Worm (Caenorhabditis elegans) whole organism, early embryonic: ENCODE measurements around the gene amx-3.

Experiments
- B0310.2 ChIP-seq: sonication (generic microtip); optimal IDR thresholded peaks from 2 replicates; lab custom pipeline; 2016; ENCODE audit warnings: mild to moderate bottlenecking, missing genetic modification characterization, missing compliant biosample characterization
- F13C5.2 ChIP-seq: sonication (generic microtip); optimal IDR thresholded peaks from 2 replicates; lab custom pipeline; 2017; ENCODE audit warnings: mild to moderate bottlenecking, missing genetic modification characterization, inconsistent platforms, missing compliant biosample characterization
- aly-1 ChIP-seq: sonication (generic microtip); optimal IDR thresholded peaks from 2 replicates; lab custom pipeline; 2016; ENCODE audit warnings: missing genetic modification characterization, missing compliant biosample characterization
- ama-1 ChIP-seq: fragments of 150-350 bp; optimal IDR thresholded peaks from 2 replicates; lab custom pipeline; 2014
- ceh-13 ChIP-seq: fragments of 200-800 bp; sonication (Bioruptor generic); optimal IDR thresholded peaks from 2 replicates; lab custom pipeline; 2018; ENCODE audit warnings: mild to moderate bottlenecking, missing genetic modification characterization, missing compliant biosample characterization
- ceh-36 ChIP-seq: sonication (generic microtip); optimal IDR thresholded peaks from 2 replicates; lab custom pipeline; 2016; ENCODE audit warnings: missing genetic modification characterization, inconsistent platforms, missing compliant biosample characterization
- ets-7 ChIP-seq: sonication (generic microtip); optimal IDR thresholded peaks from 2 replicates; lab custom pipeline; 2016; ENCODE audit warnings: missing genotype, missing genetic modification characterization, missing compliant biosample characterization
- flt-1 ChIP-seq: fragments of 200-800 bp; sonication (Bioruptor generic); IDR thresholded peaks from 2 replicates; pipeline ENCODE4 v1.3.6; 2022; ENCODE audit warnings: missing genetic modification characterization, missing compliant biosample characterization
- hmbx-1 ChIP-seq: sonication (generic microtip); optimal IDR thresholded peaks from 2 replicates; lab custom pipeline; 2016; ENCODE audit warnings: mild to moderate bottlenecking, missing genetic modification characterization, missing compliant biosample characterization
- hmg-4 ChIP-seq: fragments of 200-800 bp; sonication (Bioruptor generic); optimal IDR thresholded peaks from 2 replicates; lab custom pipeline; 2018; ENCODE audit warnings: mild to moderate bottlenecking, missing genetic modification characterization, missing compliant biosample characterization
- hnd-1 ChIP-seq: sonication (generic microtip); optimal IDR thresholded peaks from 2 replicates; lab custom pipeline; 2016; ENCODE audit warnings: missing genetic modification characterization, missing compliant biosample characterization
- pes-1 ChIP-seq: fragments of 200-800 bp; sonication (Bioruptor generic); IDR thresholded peaks from 2 replicates; pipeline ENCODE4 v1.3.6; 2022; ENCODE audit warnings: missing genetic modification reagents, missing genetic modification characterization, missing compliant biosample characterization
- scrt-1 ChIP-seq: fragments of 200-800 bp; sonication (Bioruptor generic); IDR thresholded peaks from 2 replicates; pipeline ENCODE4 v1.3.6; 2022; ENCODE audit warnings: missing genetic modification characterization, missing compliant biosample characterization
- sea-1 ChIP-seq: fragments of 200-800 bp; sonication (Bioruptor generic); conservative IDR thresholded peaks from 2 replicates; pipeline ENCODE4 v1.3.6; 2022; ENCODE audit warnings: missing genetic modification characterization, missing compliant biosample characterization
- tbx-11 ChIP-seq: fragments of 200-800 bp; sonication (Bioruptor generic); IDR thresholded peaks from 2 replicates; pipeline ENCODE4 v1.3.6; 2022; ENCODE audit warnings: missing genetic modification characterization, missing compliant biosample characterization
- tbx-37 ChIP-seq: fragments of 200-800 bp; sonication (Bioruptor generic); conservative IDR thresholded peaks from 2 replicates; pipeline ENCODE4 v1.3.6; 2022; ENCODE audit warnings: missing genetic modification reagents, missing genetic modification characterization, missing compliant biosample characterization
- tra-4 ChIP-seq: sonication (generic microtip); optimal IDR thresholded peaks from 2 replicates; lab custom pipeline; 2017; ENCODE audit warnings: missing genetic modification characterization, missing compliant biosample characterization

The amx-3 gene

DNA sequence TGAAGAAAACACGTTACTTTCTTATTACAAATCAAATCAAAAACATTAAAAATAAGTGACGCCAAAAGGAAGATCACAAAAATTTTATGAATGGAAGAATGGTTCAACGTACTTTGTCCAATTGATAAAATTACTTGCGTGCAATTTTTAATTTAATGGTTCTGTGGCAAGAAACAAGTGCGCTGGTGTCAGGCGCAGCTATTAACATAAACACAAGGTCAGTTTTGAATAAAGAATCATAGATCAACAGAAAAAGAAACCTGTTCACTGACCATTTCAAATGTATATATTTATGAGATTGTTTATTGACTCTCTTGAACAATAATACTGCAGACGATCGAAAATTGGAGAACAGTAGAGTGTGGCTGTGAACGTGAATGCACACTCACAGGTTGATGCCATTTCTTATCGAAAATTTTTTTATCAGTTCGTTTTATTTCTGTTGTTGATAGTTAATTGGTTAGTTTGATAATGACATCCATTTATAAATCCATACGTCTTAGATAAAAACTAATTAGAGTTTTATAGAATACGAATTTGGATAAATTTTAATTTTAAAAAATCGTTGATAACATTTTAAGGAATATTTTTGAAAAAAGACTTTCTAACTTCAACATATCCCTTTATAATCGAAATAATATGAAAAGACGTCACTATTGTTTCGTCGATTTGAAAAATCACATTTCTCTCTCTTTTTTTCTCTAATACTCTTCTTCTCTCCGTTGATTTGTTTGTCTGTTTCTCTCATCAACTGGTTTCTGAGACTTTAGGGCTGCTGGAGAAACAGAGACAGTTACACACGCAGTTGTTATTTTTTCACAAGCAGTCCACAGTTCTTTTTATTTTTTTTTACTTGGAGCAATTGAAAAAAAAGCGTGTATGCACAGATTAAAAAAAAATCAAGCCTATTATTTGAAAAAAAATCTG is at the start of gene amx-3:
Gene amx-3, minus strand, starts transcription at position 548 of the 927 bp plus-strand sequence.
- TF ChIP-seq ama-1 (lab: Kevin White, UChicago), result no peak
- no peak for TF ChIP-seq aly-1
- no peak for TF ChIP-seq pes-1
- no peak for TF ChIP-seq flt-1 (GFP tag; lab: Robert Waterston, UW)
- TF ChIP-seq hmbx-1, result no peak
- no peak for TF ChIP-seq sea-1
- no peak for TF ChIP-seq B0310.2 (tag; lab: Kevin White, UChicago)
- no peak for TF ChIP-seq hnd-1 (tag; lab: Kevin White, UChicago)
- TF ChIP-seq hmg-4 (GFP tag; lab: Kevin White, UChicago), result no peak
- TF ChIP-seq ceh-13, result no peak
- no peak for TF ChIP-seq tbx-37 (GFP tag; lab: Robert Waterston, UW)
- TF ChIP-seq tra-4, result no peak
- no peak for TF ChIP-seq F13C5.2

DNA sequence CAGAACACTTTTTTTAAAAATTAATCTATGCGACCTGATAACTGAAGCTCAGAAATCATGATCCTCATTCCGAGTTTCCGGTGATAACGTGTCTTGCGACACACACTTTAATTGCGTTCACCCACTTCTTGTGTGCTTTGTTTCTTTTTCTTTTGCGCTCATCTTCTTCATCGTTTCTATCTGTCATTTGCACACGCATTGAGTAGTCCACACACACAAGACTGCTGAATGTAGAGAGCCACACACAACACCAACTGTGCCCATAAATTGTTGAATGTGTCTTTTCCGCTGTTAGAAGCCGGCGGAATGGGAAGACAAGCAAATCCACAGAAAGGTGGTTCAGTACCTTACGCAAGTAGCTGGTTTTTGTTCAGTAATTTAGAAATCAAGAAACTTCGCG is 16.9 kb upstream of the amx-3 start:
- TF ChIP-seq scrt-1 (GFP tag; lab: Robert Waterston, UW) (no peak), hnd-1 (tag; lab: Kevin White, UChicago) (no peak), flt-1 (GFP tag; lab: Robert Waterston, UW) (no peak), ceh-13 (no peak), tra-4 (no peak), sea-1 (no peak), F13C5.2 (no peak), ets-7 (tag; lab: Kevin White, UChicago) (no peak), tbx-11 (GFP tag; lab: Robert Waterston, UW) (no peak), ceh-36 (tag; lab: Kevin White, UChicago) (no peak)

DNA sequence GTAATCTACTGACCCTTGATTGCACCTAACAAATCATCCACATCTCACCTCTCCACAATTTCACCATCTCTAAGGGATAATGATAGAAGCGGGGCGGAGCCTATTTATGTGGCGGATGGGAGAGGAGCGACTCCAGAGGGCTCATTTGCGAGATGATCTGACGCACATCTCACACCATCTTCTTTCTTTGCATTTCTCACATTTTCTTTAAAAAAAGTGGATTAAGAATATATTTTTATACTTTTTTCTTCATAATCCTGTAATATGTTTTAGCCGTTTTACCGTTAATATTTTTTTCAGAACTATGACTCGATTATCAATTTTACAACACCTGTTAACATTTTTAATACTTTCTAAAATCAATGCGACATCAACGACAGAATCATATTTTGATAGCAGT is 11.7 kb upstream of the amx-3 start, which contains the start of gene pbo-5:
Gene pbo-5, plus strand, starts transcription at position 301 of the 400 bp plus-strand sequence.
- TF ChIP-seq aly-1 (no peak), B0310.2 (tag; lab: Kevin White, UChicago) (no peak), tbx-11 (GFP tag; lab: Robert Waterston, UW) (no peak), hnd-1 (tag; lab: Kevin White, UChicago) (no peak), flt-1 (GFP tag; lab: Robert Waterston, UW) (no peak), tra-4 (no peak), pes-1 (no peak), ets-7 (tag; lab: Kevin White, UChicago) (no peak)

DNA sequence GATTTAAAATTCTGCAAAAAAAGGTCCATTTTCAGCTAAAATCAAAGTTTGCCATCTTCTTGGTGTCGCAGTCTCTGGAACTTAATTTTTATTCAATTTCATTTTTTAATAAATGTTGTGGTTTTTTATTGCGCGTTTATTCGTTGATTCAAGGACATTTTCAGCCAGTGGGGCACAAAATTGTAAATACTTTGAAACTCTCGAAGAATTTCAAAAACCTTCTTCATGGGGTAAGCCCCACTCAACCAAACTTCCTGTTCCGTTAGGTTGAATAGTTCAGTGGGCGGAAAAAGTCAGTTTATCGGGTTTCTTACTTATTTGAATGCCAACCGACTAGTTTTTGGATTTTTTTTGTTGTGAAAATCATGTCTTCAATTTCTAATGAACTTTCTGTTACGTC is 6.7 kb upstream of the amx-3 start, which contains the start of gene ttll-9:
Gene ttll-9, plus strand, starts transcription at position 301 of the 400 bp plus-strand sequence.
- TF ChIP-seq tra-4, result no peak
- TF ChIP-seq hmg-4 (GFP tag; lab: Kevin White, UChicago), result no peak
- no peak for TF ChIP-seq ama-1 (lab: Kevin White, UChicago)
- TF ChIP-seq scrt-1 (GFP tag; lab: Robert Waterston, UW), result no peak
- no peak for TF ChIP-seq ets-7 (tag; lab: Kevin White, UChicago)
- no peak for TF ChIP-seq hnd-1 (tag; lab: Kevin White, UChicago)
- TF ChIP-seq tbx-37 (GFP tag; lab: Robert Waterston, UW), result no peak
- no peak for TF ChIP-seq aly-1

DNA sequence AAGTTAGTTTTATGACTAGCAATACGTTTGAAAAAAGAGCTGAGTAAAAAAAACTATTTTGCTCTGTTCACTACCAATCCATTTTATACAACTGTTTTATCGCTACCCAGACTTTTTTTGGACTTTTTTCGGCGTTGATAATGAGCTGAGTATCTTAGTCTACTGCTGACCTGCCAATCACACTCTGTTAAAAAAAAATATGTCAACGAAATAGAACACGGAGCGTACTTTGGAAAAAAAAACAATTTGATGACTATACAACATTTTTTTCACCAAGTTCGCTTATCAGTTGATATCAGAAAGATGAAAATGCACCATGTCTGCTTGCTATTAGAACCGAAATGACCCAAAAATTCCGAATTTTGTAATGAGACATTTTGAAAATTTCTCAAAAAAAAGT is 6.2 kb upstream of the amx-3 start:
- no peak for TF ChIP-seq ets-7 (tag; lab: Kevin White, UChicago)

DNA sequence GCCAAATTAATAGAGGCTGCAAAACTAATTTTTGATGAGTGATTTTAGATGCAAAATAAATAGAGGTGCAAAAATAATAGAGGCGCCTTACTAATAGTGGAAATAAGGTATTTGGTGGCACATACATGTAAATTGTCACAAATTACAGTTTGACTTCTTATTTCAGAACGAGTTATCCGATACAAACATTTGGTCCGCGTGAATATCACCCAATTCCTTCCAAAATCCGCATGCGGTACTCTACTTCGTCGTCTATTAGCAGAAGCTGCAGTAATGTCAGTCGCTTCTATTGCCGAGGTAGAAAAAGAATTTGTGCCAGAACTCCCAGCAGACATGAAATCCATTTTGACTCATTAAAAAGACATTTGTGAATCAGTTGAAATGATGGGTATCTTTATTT is 3.5 kb upstream of the amx-3 start:
- TF ChIP-seq ceh-36 (tag; lab: Kevin White, UChicago) (no peak), sea-1 (no peak), ama-1 (lab: Kevin White, UChicago) (no peak), hmg-4 (GFP tag; lab: Kevin White, UChicago) (no peak), ceh-13 (no peak), tra-4 (no peak), hnd-1 (tag; lab: Kevin White, UChicago) (no peak), ets-7 (tag; lab: Kevin White, UChicago) (no peak), tbx-37 (GFP tag; lab: Robert Waterston, UW) (no peak)

DNA sequence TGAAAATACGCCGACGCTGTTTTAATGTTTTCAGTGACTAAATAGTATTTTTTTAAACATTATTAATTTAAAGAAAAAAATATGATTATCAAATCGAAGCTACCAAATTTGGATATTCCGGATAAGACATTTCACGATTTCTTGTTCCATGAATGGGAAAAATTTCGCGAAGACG is 467 bp upstream of the amx-3 start, which contains the start of gene acs-12:
Gene acs-12, plus strand, starts transcription at position 76 of the 175 bp plus-strand sequence.
- TF ChIP-seq tbx-37 (GFP tag; lab: Robert Waterston, UW), result no peak
- no peak for TF ChIP-seq ceh-36 (tag; lab: Kevin White, UChicago)
- TF ChIP-seq F13C5.2, result no peak
- TF ChIP-seq tra-4, result no peak
- TF ChIP-seq hmg-4 (GFP tag; lab: Kevin White, UChicago), result no peak
- no peak for TF ChIP-seq flt-1 (GFP tag; lab: Robert Waterston, UW)
- TF ChIP-seq scrt-1 (GFP tag; lab: Robert Waterston, UW), result no peak
- no peak for TF ChIP-seq tbx-11 (GFP tag; lab: Robert Waterston, UW)
- TF ChIP-seq ama-1 (lab: Kevin White, UChicago), result no peak
- no peak for TF ChIP-seq ets-7 (tag; lab: Kevin White, UChicago)
- no peak for TF ChIP-seq aly-1
- TF ChIP-seq ceh-13, result no peak
- no peak for TF ChIP-seq pes-1
- no peak for TF ChIP-seq B0310.2 (tag; lab: Kevin White, UChicago)
- no peak for TF ChIP-seq hnd-1 (tag; lab: Kevin White, UChicago)
- TF ChIP-seq sea-1, result no peak
- TF ChIP-seq hmbx-1, result no peak

DNA sequence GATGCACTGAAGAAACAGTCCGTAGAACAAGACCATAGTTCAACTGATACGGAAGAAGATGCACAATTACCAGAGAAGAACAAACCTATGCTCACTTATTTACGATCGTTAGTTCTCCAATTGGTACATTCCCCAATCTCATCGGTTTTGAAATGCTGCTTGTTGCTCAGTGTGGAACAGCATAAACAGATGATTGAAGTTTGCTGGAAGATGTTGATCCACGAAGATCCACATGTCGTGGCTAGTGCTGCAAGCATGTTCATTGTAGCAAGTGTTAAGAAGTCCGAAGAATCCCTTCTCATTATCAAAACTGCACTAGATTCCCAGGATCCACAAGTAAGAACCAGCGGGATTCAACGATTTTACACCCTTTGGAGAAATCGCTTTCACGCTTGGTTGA is 11.6 kb downstream of the amx-3 start:
- no peak for TF ChIP-seq tbx-11 (GFP tag; lab: Robert Waterston, UW)
- no peak for TF ChIP-seq ama-1 (lab: Kevin White, UChicago)
- no peak for TF ChIP-seq hmbx-1
- TF ChIP-seq ets-7 (tag; lab: Kevin White, UChicago), result no peak
- TF ChIP-seq hnd-1 (tag; lab: Kevin White, UChicago), result no peak
- no peak for TF ChIP-seq aly-1
- no peak for TF ChIP-seq ceh-36 (tag; lab: Kevin White, UChicago)
- no peak for TF ChIP-seq flt-1 (GFP tag; lab: Robert Waterston, UW)
